Fruit fly (Drosophila melanogaster) whole organism, embryonic: ENCODE results near the gene bab1.

Source experiments
- CG11696 ChIP-seq: fragments of 200-800 bp; sonication (Bioruptor generic); IDR thresholded peaks from 2 replicates; pipeline ENCODE4 v1.3.6; 2022; ENCODE audit warnings: missing biosample characterization, missing genetic modification characterization
- CG12155 ChIP-seq: fragments of 200-800 bp; sonication (Bioruptor generic); optimal IDR thresholded peaks from 3 replicates; lab custom pipeline; 2016; ENCODE audit warnings: missing biosample characterization, missing genetic modification characterization
- CG12659 ChIP-seq: fragments of 200-800 bp; sonication (Bioruptor generic); optimal IDR thresholded peaks from 3 replicates; lab custom pipeline; 2017; ENCODE audit warnings: mild to moderate bottlenecking, missing biosample characterization, missing genetic modification reagents, missing genetic modification characterization
- CG13287 ChIP-seq: fragments of 200-800 bp; sonication (Bioruptor generic); IDR thresholded peaks from 2 replicates; pipeline ENCODE4 v1.3.6; 2022; ENCODE audit warnings: missing biosample characterization, missing genetic modification characterization; ENCODE audit not compliant: partially characterized antibody
- CG13775 ChIP-seq: fragments of 200-800 bp; sonication (Bioruptor generic); optimal IDR thresholded peaks from 3 replicates; lab custom pipeline; 2017; ENCODE audit warnings: missing biosample characterization, mild to moderate bottlenecking, missing genetic modification characterization
- CG16779 ChIP-seq: fragments of 200-800 bp; sonication (Bioruptor generic); IDR thresholded peaks from 2 replicates; pipeline ENCODE4 v1.3.6; 2022; ENCODE audit warnings: missing biosample characterization, missing genetic modification characterization
- CG17568 ChIP-seq: fragments of 200-800 bp; sonication (Bioruptor generic); optimal IDR thresholded peaks from 2 replicates; lab custom pipeline; 2018; ENCODE audit warnings: missing biosample characterization, mild to moderate bottlenecking, missing genetic modification characterization, moderate library complexity
- CG17802 ChIP-seq: fragments of 200-800 bp; sonication (Bioruptor generic); optimal IDR thresholded peaks from 2 replicates; lab custom pipeline; 2018; ENCODE audit warnings: missing biosample characterization, mild to moderate bottlenecking, missing genetic modification characterization, moderate library complexity
- CG1792 ChIP-seq: fragments of 200-800 bp; sonication (Bioruptor generic); optimal IDR thresholded peaks from 2 replicates; lab custom pipeline; 2016; ENCODE audit warnings: missing biosample characterization, missing genetic modification characterization
- CG18011 ChIP-seq: fragments of 200-800 bp; sonication (Bioruptor generic); optimal IDR thresholded peaks from 2 replicates; lab custom pipeline; 2017; ENCODE audit warnings: missing biosample characterization, missing genetic modification characterization, mild to moderate bottlenecking, moderate library complexity, missing genotype
- CG30403 ChIP-seq: fragments of 200-800 bp; sonication (Bioruptor generic); optimal IDR thresholded peaks from 3 replicates; lab custom pipeline; 2016; ENCODE audit warnings: missing biosample characterization, missing genetic modification characterization
- CG4424 ChIP-seq: fragments of 200-800 bp; sonication (Bioruptor generic); optimal IDR thresholded peaks from 3 replicates; lab custom pipeline; 2016; ENCODE audit warnings: missing biosample characterization, missing genetic modification characterization
- CG7357 ChIP-seq: fragments of 200-800 bp; sonication (Bioruptor generic); IDR thresholded peaks from 3 replicates; pipeline ENCODE4 v1.3.6; 2022; ENCODE audit warnings: missing biosample characterization, missing genetic modification characterization
- CG7372 ChIP-seq: fragments of 200-800 bp; sonication (Bioruptor generic); IDR thresholded peaks from 2 replicates; pipeline ENCODE4 v1.3.6; 2022; ENCODE audit warnings: missing biosample characterization, missing genetic modification characterization
- CG7963 ChIP-seq: fragments of 200-800 bp; sonication (Bioruptor generic); IDR thresholded peaks from 3 replicates; pipeline ENCODE4 v1.3.6; 2022; ENCODE audit warnings: missing biosample characterization, missing genetic modification characterization; ENCODE audit not compliant: partially characterized antibody
- CG7987 ChIP-seq: fragments of 200-800 bp; sonication (Bioruptor generic); optimal IDR thresholded peaks from 2 replicates; lab custom pipeline; 2018; ENCODE audit warnings: missing biosample characterization, mild to moderate bottlenecking, missing genetic modification characterization, moderate library complexity
- CG8281 ChIP-seq: fragments of 200-800 bp; sonication (Bioruptor generic); optimal IDR thresholded peaks from 2 replicates; lab custom pipeline; 2018; ENCODE audit warnings: missing biosample characterization, mild to moderate bottlenecking, missing genetic modification characterization, moderate library complexity
- CG8924 ChIP-seq: fragments of 200-800 bp; optimal IDR thresholded peaks from 3 replicates; lab custom pipeline; 2019; ENCODE audit warnings: missing biosample characterization, mild to moderate bottlenecking, missing genetic modification characterization, moderate library complexity
- CG8944 ChIP-seq: fragments of 200-800 bp; sonication (Bioruptor generic); optimal IDR thresholded peaks from 3 replicates; lab custom pipeline; 2016; ENCODE audit warnings: missing biosample characterization, missing genetic modification characterization
- CG9437 ChIP-seq: fragments of 200-800 bp; sonication (Bioruptor generic); optimal IDR thresholded peaks from 2 replicates; lab custom pipeline; 2018; ENCODE audit warnings: missing biosample characterization, mild to moderate bottlenecking, missing genetic modification characterization
- Eip74EF ChIP-seq, 2 experiments: fragments of 200-800 bp in 1 of 2; fragments of >200 bp in 1 of 2; sonication (Bioruptor generic) in 1 of 2; optimal IDR thresholded peaks; 2 replicates each; lab custom pipeline; 2017 to 2019; ENCODE audit warnings: missing biosample characterization in 2 of 2, missing genetic modification characterization in 2 of 2, mild to moderate bottlenecking in 1 of 2, moderate library complexity in 1 of 2
- Ets65A ChIP-seq: fragments of 200-800 bp; sonication (Bioruptor generic); peaks from one replicate; lab custom pipeline; 2016; ENCODE audit warnings: missing biosample characterization, missing genetic modification characterization
- Gug ChIP-seq: fragments of 200-800 bp; sonication (Bioruptor generic); IDR thresholded peaks from 4 replicates; pipeline ENCODE4 v1.3.6; 2022; ENCODE audit warnings: missing biosample characterization, missing genetic modification characterization
- Hr78 ChIP-seq, 2 experiments: fragments of 200-800 bp in 1 of 2; fragments of >200 bp in 1 of 2; sonication (Bioruptor generic) in 1 of 2; optimal IDR thresholded peaks; 2 replicates each; lab custom pipeline; 2017 to 2019; ENCODE audit warnings: missing biosample characterization in 2 of 2, missing genetic modification characterization in 2 of 2, mild to moderate bottlenecking in 1 of 2, moderate library complexity in 1 of 2
- Jarid2 ChIP-seq: fragments of 200-800 bp; sonication (Bioruptor generic); optimal IDR thresholded peaks from 3 replicates; lab custom pipeline; 2017; ENCODE audit warnings: mild to moderate bottlenecking, missing biosample characterization, missing genetic modification reagents, missing genetic modification characterization
- Myb ChIP-seq: fragments of 200-800 bp; sonication (Bioruptor generic); optimal IDR thresholded peaks from 2 replicates; lab custom pipeline; 2016; ENCODE audit warnings: missing biosample characterization, missing genetic modification characterization
- NC2β ChIP-seq: fragments of 200-800 bp; sonication (Bioruptor generic); optimal IDR thresholded peaks from 2 replicates; lab custom pipeline; 2016; ENCODE audit warnings: missing biosample characterization, missing genetic modification characterization
- Neu2 ChIP-seq: fragments of 200-800 bp; sonication (Bioruptor generic); optimal IDR thresholded peaks from 3 replicates; lab custom pipeline; 2016; ENCODE audit warnings: missing biosample characterization, missing genetic modification characterization, borderline replicate concordance
- Nf-YA ChIP-seq: fragments of 200-800 bp; sonication (Bioruptor generic); IDR thresholded peaks from 2 replicates; pipeline ENCODE4 v1.3.6; 2022; ENCODE audit warnings: missing biosample characterization, missing genetic modification characterization
- Side ChIP-seq: fragments of 200-800 bp; sonication (Bioruptor generic); optimal IDR thresholded peaks from 2 replicates; lab custom pipeline; 2016; ENCODE audit warnings: missing biosample characterization, missing genetic modification characterization
- Ssrp ChIP-seq: fragments of 200-800 bp; sonication (Bioruptor generic); optimal IDR thresholded peaks from 2 replicates; lab custom pipeline; 2018; ENCODE audit warnings: missing biosample characterization, mild to moderate bottlenecking, missing genetic modification characterization, moderate library complexity
- bbx ChIP-seq: fragments of 200-800 bp; sonication (Bioruptor generic); IDR thresholded peaks from 2 replicates; pipeline ENCODE4 v1.3.6; 2022; ENCODE audit warnings: missing biosample characterization, missing genetic modification characterization; ENCODE audit not compliant: partially characterized antibody
- bowl ChIP-seq: fragments of 200-800 bp; sonication (Bioruptor generic); IDR thresholded peaks from 2 replicates; pipeline ENCODE4 v1.3.6; 2022; ENCODE audit warnings: missing biosample characterization, missing genetic modification characterization
- dan ChIP-seq: fragments of 200-800 bp; sonication (Bioruptor generic); IDR thresholded peaks from 2 replicates; pipeline ENCODE4 v1.3.6; 2022; ENCODE audit warnings: missing biosample characterization, missing genetic modification characterization
- fd102C ChIP-seq: fragments of 200-800 bp; sonication (Bioruptor generic); optimal IDR thresholded peaks from 2 replicates; lab custom pipeline; 2018; ENCODE audit warnings: missing biosample characterization, mild to moderate bottlenecking, missing genetic modification characterization, moderate library complexity
- fd3F ChIP-seq: fragments of 200-800 bp; sonication (Bioruptor generic); optimal IDR thresholded peaks from 2 replicates; lab custom pipeline; 2018; ENCODE audit warnings: missing biosample characterization, mild to moderate bottlenecking, missing genetic modification characterization, moderate library complexity
- kah ChIP-seq: fragments of 200-800 bp; sonication (Bioruptor generic); optimal IDR thresholded peaks from 2 replicates; lab custom pipeline; 2018; ENCODE audit warnings: missing biosample characterization, mild to moderate bottlenecking, missing genetic modification characterization
- mld ChIP-seq: fragments of 200-800 bp; sonication (Bioruptor generic); IDR thresholded peaks from 3 replicates; pipeline ENCODE4 v1.3.6; 2022; ENCODE audit warnings: missing biosample characterization, missing genetic modification characterization; ENCODE audit not compliant: partially characterized antibody
- nom ChIP-seq: fragments of 200-800 bp; sonication (Bioruptor generic); optimal IDR thresholded peaks from 2 replicates; lab custom pipeline; 2017; ENCODE audit warnings: missing biosample characterization, missing genetic modification characterization, mild to moderate bottlenecking, moderate library complexity, missing genetic modification reagents
- peb ChIP-seq: fragments of 200-800 bp; sonication (Bioruptor generic); IDR thresholded peaks from 2 replicates; pipeline ENCODE4 v1.3.6; 2022; ENCODE audit warnings: missing biosample characterization, missing genetic modification characterization
- pzg ChIP-seq: fragments of 200-800 bp; sonication (Bioruptor generic); optimal IDR thresholded peaks from 3 replicates; lab custom pipeline; 2018; ENCODE audit warnings: missing biosample characterization, mild to moderate bottlenecking, missing genetic modification characterization, moderate library complexity
- run ChIP-seq: fragments of 200-800 bp; sonication (Bioruptor generic); optimal IDR thresholded peaks from 3 replicates; lab custom pipeline; 2018; ENCODE audit warnings: missing biosample characterization, mild to moderate bottlenecking, missing genetic modification characterization
- sens-2 ChIP-seq: fragments of 200-800 bp; sonication (Bioruptor generic); IDR thresholded peaks from 2 replicates; pipeline ENCODE4 v1.3.6; 2022; ENCODE audit warnings: missing biosample characterization, missing genetic modification characterization
- seq ChIP-seq: fragments of 200-800 bp; sonication (Bioruptor generic); IDR thresholded peaks from 2 replicates; pipeline ENCODE4 v1.3.6; 2022; ENCODE audit warnings: missing biosample characterization, missing genetic modification characterization
- stwl ChIP-seq: fragments of 200-800 bp; sonication (Bioruptor generic); optimal IDR thresholded peaks from 3 replicates; lab custom pipeline; 2018; ENCODE audit warnings: missing biosample characterization, mild to moderate bottlenecking, missing genetic modification characterization, moderate library complexity
- toy ChIP-seq: fragments of 200-800 bp; sonication (Bioruptor generic); IDR thresholded peaks from 2 replicates; pipeline ENCODE4 v1.3.6; 2022; ENCODE audit warnings: missing biosample characterization, missing genetic modification characterization
- tx ChIP-seq: fragments of 200-800 bp; sonication (Bioruptor generic); optimal IDR thresholded peaks from 2 replicates; lab custom pipeline; 2016; ENCODE audit warnings: missing biosample characterization, missing genetic modification characterization

bab1 gene

dm6 chr3L:1007513-1008459, 93.1 kb downstream of the bab1 start (continued):
- peak; percentile 26 for TF ChIP-seq CG8944 (GFP tag; lab: Kevin White, UChicago)
- 0 out of 2 replicates have a peak, but pooled peaks have one; percentile 41 for TF ChIP-seq CG11696
- no peak for TF ChIP-seq CG7987
- peak; percentile 64 for TF ChIP-seq fd3F (GFP tag; lab: Kevin White, UChicago)
- TF ChIP-seq Jarid2 (GFP tag; lab: Kevin White, UChicago), result peak; percentile 65
- peak; percentile 82 for TF ChIP-seq CG7357 (GFP tag; lab: Robert Waterston, UW)
- TF ChIP-seq tx (GFP tag; lab: Kevin White, UChicago), result no peak
- TF ChIP-seq pzg (GFP tag; lab: Kevin White, UChicago), result peak; percentile 8
- TF ChIP-seq CG18011 (GFP tag; lab: Kevin White, UChicago), result peak; percentile 61
- TF ChIP-seq Ets65A, result no peak
- TF ChIP-seq CG17568 (GFP tag; lab: Kevin White, UChicago), result peak; percentile 68
- TF ChIP-seq CG7963, result no peak
- TF ChIP-seq Nf-YA (GFP tag; lab: Robert Waterston, UW), result 0 out of 2 replicates have a peak, but pooled peaks have one; percentile 54
- peak; percentile 71 for TF ChIP-seq CG9437 (GFP tag; lab: Kevin White, UChicago)
- TF ChIP-seq bbx (GFP tag; lab: Robert Waterston, UW), result no peak
- peak; percentile 50 for TF ChIP-seq nom
- peak; percentile 66 for TF ChIP-seq CG1792 (GFP tag; lab: Kevin White, UChicago)
- peak; percentile 74 for TF ChIP-seq Ssrp (tag; lab: Kevin White, UChicago)
- TF ChIP-seq NC2β, result no peak
- peak in 1 of 2 experiments; percentile 31 for TF ChIP-seq Eip74EF (GFP tag; optimal IDR thresholded peaks at IDR 0.05; lab: Kevin White, UChicago)
- peak; percentile 89 for TF ChIP-seq CG8924 (tag; lab: Kevin White, UChicago)
- TF ChIP-seq CG13775 (GFP tag; lab: Kevin White, UChicago), result peak; percentile 80
- TF ChIP-seq CG12155 (GFP tag; lab: Kevin White, UChicago), result peak; percentile 81
- TF ChIP-seq CG8281 (tag; lab: Kevin White, UChicago), result peak; percentile 38
- peak; percentile 77 for TF ChIP-seq CG7372 (GFP tag; lab: Robert Waterston, UW)
- no peak for TF ChIP-seq stwl (tag; lab: Kevin White, UChicago)
- peak; percentile 50; the same call in 1 of the 2 replicates for TF ChIP-seq sens-2 (GFP tag; lab: Robert Waterston, UW)
- no peak for TF ChIP-seq Neu2 (GFP tag; lab: Kevin White, UChicago)
- peak; percentile 16 for TF ChIP-seq Myb
- peak; percentile 68 for TF ChIP-seq Side
- TF ChIP-seq CG4424 (GFP tag; lab: Kevin White, UChicago), result peak; percentile 66
- peak in 1 of 2 experiments; percentile 49 for TF ChIP-seq Hr78 (GFP tag; optimal IDR thresholded peaks at IDR 0.05; lab: Kevin White, UChicago)
- peak; percentile 80 for TF ChIP-seq peb (GFP tag; lab: Robert Waterston, UW)
- TF ChIP-seq kah (GFP tag; lab: Kevin White, UChicago), result peak; percentile 40
- TF ChIP-seq seq (GFP tag; lab: Robert Waterston, UW), result peak; percentile 88
- peak; percentile 25 for TF ChIP-seq CG17802 (tag; lab: Kevin White, UChicago)
- peak; percentile 80 for TF ChIP-seq CG12659 (GFP tag; lab: Kevin White, UChicago)
- TF ChIP-seq CG30403 (GFP tag; lab: Kevin White, UChicago), result peak; percentile 80
- TF ChIP-seq CG13287 (GFP tag; lab: Robert Waterston, UW), result no peak
- TF ChIP-seq bowl (GFP tag; lab: Robert Waterston, UW), result no peak
- no peak for TF ChIP-seq mld (GFP tag; lab: Robert Waterston, UW)
- no peak for TF ChIP-seq dan
- TF ChIP-seq CG16779 (GFP tag; lab: Robert Waterston, UW), result peak; percentile 81; the same call in 1 of the 2 replicates
- TF ChIP-seq run (tag; lab: Kevin White, UChicago), result no peak
- peak; percentile 77 for TF ChIP-seq toy (GFP tag; lab: Robert Waterston, UW)
- peak; percentile 73 for TF ChIP-seq Gug (GFP tag; lab: Robert Waterston, UW)
- no peak for TF ChIP-seq fd102C (GFP tag; lab: Kevin White, UChicago)
